Worm (Caenorhabditis elegans) whole organism, mixed stage, embryonic: ENCODE data around the gene aptf-1.
A peak's percentile ranks its signal among the peaks of the same experiment; 100 is the strongest.

Source experiments
- bed-3 ChIP-seq: fragments of 200-800 bp; sonication (Bioruptor generic); optimal IDR thresholded peaks from 3 replicates; lab custom pipeline; 2018; ENCODE audit warnings: mild to moderate bottlenecking, missing genetic modification characterization, moderate library complexity, missing compliant biosample characterization
- ceh-39 ChIP-seq: fragments of 150-350 bp; optimal IDR thresholded peaks from 2 replicates; lab custom pipeline; 2014; ENCODE audit warnings: missing biosample characterization, missing genetic modification characterization
- elt-3 ChIP-seq: fragments of 150-350 bp; optimal IDR thresholded peaks from 2 replicates; lab custom pipeline; 2014; ENCODE audit warnings: missing biosample characterization, missing genetic modification characterization
- lin-13 ChIP-seq: fragments of 150-350 bp; optimal IDR thresholded peaks from 2 replicates; lab custom pipeline; 2014; ENCODE audit warnings: missing biosample characterization, missing genetic modification characterization
- mep-1 ChIP-seq: fragments of 150-350 bp; optimal IDR thresholded peaks from 2 replicates; lab custom pipeline; 2017; ENCODE audit warnings: missing biosample characterization, missing genetic modification reagents, missing genetic modification characterization, inconsistent platforms
- mls-2 ChIP-seq: sonication (generic microtip); optimal IDR thresholded peaks from 2 replicates; lab custom pipeline; 2016; ENCODE audit warnings: mild to moderate bottlenecking, missing genetic modification characterization, moderate library complexity, missing compliant biosample characterization
- nhr-2 ChIP-seq: fragments of 150-350 bp; optimal IDR thresholded peaks from 2 replicates; lab custom pipeline; 2014; ENCODE audit warnings: missing biosample characterization, missing genetic modification characterization
- nhr-237 ChIP-seq: fragments of 150-350 bp; optimal IDR thresholded peaks from 2 replicates; lab custom pipeline; 2014; ENCODE audit warnings: missing biosample characterization, missing genetic modification characterization
- nhr-28 ChIP-seq: fragments of 150-350 bp; optimal IDR thresholded peaks from 2 replicates; lab custom pipeline; 2014; ENCODE audit warnings: missing biosample characterization, missing genetic modification characterization
- pha-4 ChIP-seq: fragments of 150-350 bp; optimal IDR thresholded peaks from 2 replicates; lab custom pipeline; 2018; ENCODE audit warnings: missing biosample characterization, missing genetic modification reagents, missing genetic modification characterization
- snpc-4 ChIP-seq: fragments of 150-350 bp; optimal IDR thresholded peaks from 2 replicates; lab custom pipeline; 2014; ENCODE audit warnings: missing biosample characterization, missing genetic modification characterization
- unc-120 ChIP-seq: sonication (generic microtip); optimal IDR thresholded peaks from 2 replicates; lab custom pipeline; 2017; ENCODE audit warnings: missing genetic modification characterization, missing compliant biosample characterization; ENCODE audit not compliant: poor library complexity, severe bottlenecking
- unc-39 ChIP-seq: fragments of 150-350 bp; optimal IDR thresholded peaks from 2 replicates; lab custom pipeline; 2014; ENCODE audit warnings: missing biosample characterization, missing genetic modification characterization
- ztf-11 ChIP-seq: fragments of 150-350 bp; optimal IDR thresholded peaks from 2 replicates; lab custom pipeline; 2014; ENCODE audit warnings: missing biosample characterization, missing genetic modification characterization

ce11 chrII:6489711-6490184, 35.0 kb downstream of the aptf-1 start, which contains the start of the genes snr-3 and rsp-5:
- TF ChIP-seq elt-3 (tag; lab: Kevin White, UChicago) (no peak), mls-2 (tag; lab: Kevin White, UChicago) (no peak), ceh-39 (tag; lab: Kevin White, UChicago) (peak; percentile 8), bed-3 (GFP tag; lab: Kevin White, UChicago) (no peak), pha-4 (tag; lab: Kevin White, UChicago) (peak; percentile 66), mep-1 (tag; lab: Kevin White, UChicago) (peak; percentile 83), snpc-4 (no peak), unc-120 (tag; lab: Kevin White, UChicago) (no peak), ztf-11 (no peak), nhr-28 (tag; lab: Kevin White, UChicago) (no peak), lin-13 (peak; percentile 55), nhr-2 (tag; lab: Kevin White, UChicago) (no peak), nhr-237 (tag; lab: Kevin White, UChicago) (peak; percentile 56), unc-39 (tag; lab: Kevin White, UChicago) (no peak)
